Worm (Caenorhabditis elegans) whole organism, L1 larva: Measurements from ENCODE around the gene F31E9.6.

Source experiments
- alr-1 ChIP-seq: fragments of 200-800 bp; sonication (Bioruptor generic); optimal IDR thresholded peaks from 2 replicates; lab custom pipeline; 2018; ENCODE audit warnings: borderline replicate concordance, mild to moderate bottlenecking, missing genetic modification characterization, missing compliant biosample characterization
- ces-1 ChIP-seq: fragments of 150-350 bp; optimal IDR thresholded peaks from 2 replicates; lab custom pipeline; 2014; ENCODE audit warnings: missing biosample characterization, missing genetic modification reagents, missing genetic modification characterization
- efl-1 ChIP-seq, 4 experiments: fragments of 150-350 bp; optimal IDR thresholded peaks in 3 of 4; peaks in 1 of 4; 1 replicate in 1 of 4; 2 replicates in 3 of 4; lab custom pipeline; 2014; ENCODE audit warnings: missing biosample characterization in 2 of 4, missing genetic modification characterization in 2 of 4, missing genetic modification reagents in 2 of 4
- lin-39 ChIP-seq: fragments of 150-350 bp; optimal IDR thresholded peaks from 2 replicates; lab custom pipeline; 2014; ENCODE audit warnings: missing biosample characterization, missing genetic modification reagents, missing genetic modification characterization
- nhr-20 ChIP-seq: sonication (generic microtip); optimal IDR thresholded peaks from 2 replicates; lab custom pipeline; 2016; ENCODE audit warnings: mild to moderate bottlenecking, missing genetic modification characterization, missing compliant biosample characterization
- skn-1 ChIP-seq: fragments of 150-350 bp; optimal IDR thresholded peaks from 2 replicates; lab custom pipeline; 2014; ENCODE audit warnings: missing biosample characterization, missing genetic modification characterization
- snpc-4 ChIP-seq: fragments of 150-350 bp; optimal IDR thresholded peaks from 2 replicates; lab custom pipeline; 2014; ENCODE audit warnings: missing biosample characterization, missing genetic modification characterization
- zag-1 ChIP-seq: fragments of 150-350 bp; optimal IDR thresholded peaks from 2 replicates; lab custom pipeline; 2014; ENCODE audit warnings: missing biosample characterization, missing genetic modification characterization
- ztf-11 ChIP-seq, 2 experiments: sonication (generic microtip); optimal IDR thresholded peaks; 2 replicates each; lab custom pipeline; 2016 to 2017; ENCODE audit warnings: missing genetic modification characterization in 2 of 2, missing biosample characterization in 1 of 2, missing compliant biosample characterization in 1 of 2

ce11 chrV:17307926-17308325 is 7.0 kb downstream of the F31E9.6 start:
- TF ChIP-seq lin-39 (tag; lab: Kevin White, UChicago), result no peak
- no peak for TF ChIP-seq nhr-20 (tag; lab: Kevin White, UChicago)
- no peak for TF ChIP-seq ztf-11 (tag; optimal IDR thresholded peaks at IDR 0.05; lab: Kevin White, UChicago)
- TF ChIP-seq ces-1 (GFP tag; lab: Kevin White, UChicago), result no peak
- TF ChIP-seq zag-1 (tag; lab: Kevin White, UChicago), result no peak
- TF ChIP-seq skn-1 (tag; lab: Kevin White, UChicago), result no peak
- TF ChIP-seq efl-1 (optimal IDR thresholded peaks at IDR 0.05; lab: Kevin White, UChicago), result no peak
- TF ChIP-seq efl-1 (GFP tag; optimal IDR thresholded peaks at IDR 0.05 in 1 of 2; lab: Kevin White, UChicago), result peak in 1 of 2 experiments; percentile 34
- no peak for TF ChIP-seq snpc-4 (tag; lab: Kevin White, UChicago)
- no peak for TF ChIP-seq alr-1 (tag; lab: Kevin White, UChicago)
